Fruit fly (Drosophila melanogaster): Measurements from ENCODE around the gene mrn.

mrn gene

dm6 chr3L:15532368-15533030, 47.8 kb downstream of the mrn start (continued):
- TF ChIP-seq CG18011 (GFP tag; optimal IDR thresholded peaks at IDR 0.05) (no peak), bbx (GFP tag; IDR thresholded peaks at IDR 0.05; ENCODE audit: partially characterized antibody) (no peak), Pdp1 (GFP tag; optimal IDR thresholded peaks at IDR 0.05) (peak in 1 of 2 experiments; percentile 32), fd102C (GFP tag; optimal IDR thresholded peaks at IDR 0.05) (no peak), esg (GFP tag; conservative IDR thresholded peaks at IDR 0.05) (peak; percentile 55), NFAT (GFP tag; IDR thresholded peaks at IDR 0.05) (no peak), Ravus (GFP tag; IDR thresholded peaks at IDR 0.05) (no peak), Abd-B (GFP tag; optimal IDR thresholded peaks at IDR 0.05) (peak; percentile 15), Vsx1 (GFP tag; optimal IDR thresholded peaks at IDR 0.05) (no peak), CG5180 (GFP tag; optimal IDR thresholded peaks at IDR 0.05) (peak; percentile 45), gcm (GFP tag; optimal IDR thresholded peaks at IDR 0.05) (peak; percentile 79), Adf1 (GFP tag; IDR thresholded peaks at IDR 0.05) (peak; percentile 76), gsb-n (tag; optimal IDR thresholded peaks at IDR 0.05) (peak; percentile 73), CG2129 (GFP tag; IDR thresholded peaks at IDR 0.05; ENCODE audit: partially characterized antibody) (no peak), Ets97D (GFP tag; optimal IDR thresholded peaks at IDR 0.05) (no peak), Spps (tag; optimal IDR thresholded peaks at IDR 0.05) (no peak), en (GFP tag; optimal IDR thresholded peaks at IDR 0.05) (no peak), CG9727 (GFP tag; optimal IDR thresholded peaks at IDR 0.05) (peak; percentile 68), corto (GFP tag; optimal IDR thresholded peaks at IDR 0.05) (no peak), sisA (GFP tag; IDR thresholded peaks at IDR 0.05) (peak; percentile 42), CG13123 (GFP tag; optimal IDR thresholded peaks at IDR 0.05) (no peak), CG16813 (GFP tag; IDR thresholded peaks at IDR 0.05; ENCODE audit: partially characterized antibody) (no peak), Optix (GFP tag; IDR thresholded peaks at IDR 0.05) (no peak), row (GFP tag; IDR thresholded peaks at IDR 0.05) (peak; percentile 48), bab2 (GFP tag; optimal IDR thresholded peaks at IDR 0.05) (no peak), Tbp (GFP tag; optimal IDR thresholded peaks at IDR 0.05) (no peak), Nf-YA (GFP tag; IDR thresholded peaks at IDR 0.05) (peak; percentile 53; the same call in 1 of the 2 replicates), CG9437 (GFP tag; optimal IDR thresholded peaks at IDR 0.05) (peak; percentile 33), ara (GFP tag; IDR thresholded peaks at IDR 0.05) (no peak), Med (GFP tag) (peak; percentile 60), CG31224 (GFP tag; IDR thresholded peaks at IDR 0.05) (no peak), CG17912 (GFP tag; optimal IDR thresholded peaks at IDR 0.05) (no peak), insv (GFP tag; optimal IDR thresholded peaks at IDR 0.05) (no peak), D (optimal IDR thresholded peaks at IDR 0.05) (no peak), D (GFP tag; optimal IDR thresholded peaks at IDR 0.05) (peak; percentile 70), CG16863 (GFP tag; optimal IDR thresholded peaks at IDR 0.05) (no peak), CG3838 (GFP tag; optimal IDR thresholded peaks at IDR 0.05) (no peak), sqz (GFP tag; optimal IDR thresholded peaks at IDR 0.05) (no peak), ttk (GFP tag; IDR thresholded peaks at IDR 0.05) (peak; percentile 54), Oli (tag; optimal IDR thresholded peaks at IDR 0.05) (peak; percentile 25), CG6683 (GFP tag; optimal IDR thresholded peaks at IDR 0.05) (no peak), CG4282 (GFP tag; optimal IDR thresholded peaks at IDR 0.05) (no peak), CG8478 (optimal IDR thresholded peaks at IDR 0.05) (no peak), sob (GFP tag; IDR thresholded peaks at IDR 0.05) (0 out of 2 replicates have a peak, but pooled peaks have one; percentile 34), CG4854 (GFP tag; optimal IDR thresholded peaks at IDR 0.05) (no peak), disco-r (GFP tag; optimal IDR thresholded peaks at IDR 0.05) (no peak), gt (GFP tag; IDR thresholded peaks at IDR 0.05) (no peak), CG14710 (tag; optimal IDR thresholded peaks at IDR 0.05) (peak; percentile 74), CG8765 (GFP tag; IDR thresholded peaks at IDR 0.05) (peak; percentile 35; the same call in 1 of the 2 replicates), CG11398 (GFP tag; optimal IDR thresholded peaks at IDR 0.05) (no peak), Scr (GFP tag; IDR thresholded peaks at IDR 0.05; ENCODE audit: partially characterized antibody) (no peak)

Data from whole organism, embryonic.